Fruit fly (Drosophila melanogaster): ENCODE measurements around the gene CG1316.

CG1316 gene

DNA sequence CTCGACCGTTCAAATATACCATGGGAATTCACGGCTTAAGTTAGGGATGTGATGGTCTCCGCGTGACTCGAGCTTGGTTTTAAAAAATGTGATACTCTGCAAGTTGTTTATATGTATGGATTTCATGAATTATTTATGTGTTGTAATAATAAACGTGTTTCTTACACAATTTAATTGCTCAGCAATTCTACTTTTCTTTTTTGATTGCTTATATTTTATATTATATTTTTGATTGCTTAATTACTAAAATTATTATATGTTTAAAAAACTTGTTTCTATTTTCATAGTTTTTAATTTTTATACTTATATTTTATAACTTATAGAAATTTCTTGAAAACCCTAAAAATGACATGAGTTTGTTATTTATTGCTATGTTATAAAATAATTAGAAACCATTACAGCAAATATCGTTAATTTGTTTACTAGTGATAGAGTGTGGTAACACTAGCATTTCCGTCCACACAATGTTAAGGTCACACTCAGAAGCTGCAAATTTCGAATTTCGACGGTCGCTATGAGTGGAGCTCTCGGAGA lies 29.3 kb upstream of the CG1316 start, which contains the start of the genes ago and CG1265:
ago (minus strand) TSS at position 6 of the 534 bp plus-strand sequence.
CG1265 (plus strand) TSS at position 476 of the 534 bp plus-strand sequence.
- TF ChIP-seq Hr4 (GFP tag; optimal IDR thresholded peaks at IDR 0.05) (peak; percentile 41), Lpt (GFP tag; optimal IDR thresholded peaks at IDR 0.05) (no peak), Eip78C (GFP tag) (peak; percentile 63), CG6808 (GFP tag; optimal IDR thresholded peaks at IDR 0.05) (peak; percentile 1), pdm3 (GFP tag; optimal IDR thresholded peaks at IDR 0.05) (peak; percentile 21), salr (GFP tag; optimal IDR thresholded peaks at IDR 0.05) (peak in 1 of 2 experiments; percentile 36), Ets96B (tag; optimal IDR thresholded peaks at IDR 0.05) (peak; percentile 28), Hr39 (GFP tag; optimal IDR thresholded peaks at IDR 0.05) (peak; percentile 31), CG8319 (GFP tag; optimal IDR thresholded peaks at IDR 0.05) (no peak), Ets21C (GFP tag; optimal IDR thresholded peaks at IDR 0.05) (no peak), CG10669 (GFP tag; optimal IDR thresholded peaks at IDR 0.05) (no peak), dsx (GFP tag; optimal IDR thresholded peaks at IDR 0.05; ENCODE audit: poor library complexity, severe bottlenecking) (no peak), achi (GFP tag; optimal IDR thresholded peaks at IDR 0.05) (peak; percentile 39), Sox102F (GFP tag; optimal IDR thresholded peaks at IDR 0.05) (no peak), net (GFP tag; optimal IDR thresholded peaks at IDR 0.05) (no peak), CG34406 (GFP tag; optimal IDR thresholded peaks at IDR 0.05) (peak; percentile 40), CG11902 (GFP tag; optimal IDR thresholded peaks at IDR 0.05) (peak; percentile 4), CG3919 (GFP tag; optimal IDR thresholded peaks at IDR 0.05) (no peak), CG32006 (GFP tag; optimal IDR thresholded peaks at IDR 0.05) (peak; percentile 48), Met (GFP tag; optimal IDR thresholded peaks at IDR 0.05) (peak; percentile 20), Hr38 (GFP tag; optimal IDR thresholded peaks at IDR 0.05) (no peak), CG7368 (GFP tag; optimal IDR thresholded peaks at IDR 0.05) (no peak), CG8119 (GFP tag; IDR thresholded peaks at IDR 0.05) (no peak), Smox (GFP tag; optimal IDR thresholded peaks at IDR 0.05) (no peak), CG6276 (GFP tag; optimal IDR thresholded peaks at IDR 0.05) (no peak), CG11762 (GFP tag; optimal IDR thresholded peaks at IDR 0.05; ENCODE audit: insufficient read depth) (peak; percentile 0), lz (GFP tag; optimal IDR thresholded peaks at IDR 0.05) (peak; percentile 51), Eip75B (GFP tag; optimal IDR thresholded peaks at IDR 0.05) (peak; percentile 23), spab (GFP tag; optimal IDR thresholded peaks at IDR 0.05) (no peak), ss (GFP tag; optimal IDR thresholded peaks at IDR 0.05) (peak in 1 of 2 experiments; percentile 10), Gug (GFP tag; IDR thresholded peaks at IDR 0.05) (no peak), cyc (GFP tag; optimal IDR thresholded peaks at IDR 0.05) (peak; percentile 18), topi (GFP tag; optimal IDR thresholded peaks at IDR 0.05) (no peak), Sox14 (GFP tag; optimal IDR thresholded peaks at IDR 0.05) (no peak), vri (GFP tag; optimal IDR thresholded peaks at IDR 0.05) (no peak), esn (GFP tag; optimal IDR thresholded peaks at IDR 0.05) (peak; percentile 40), CG31627 (GFP tag; optimal IDR thresholded peaks at IDR 0.05) (peak; percentile 37), CG3032 (tag; optimal IDR thresholded peaks at IDR 0.05) (peak; percentile 67), fd59A (GFP tag; optimal IDR thresholded peaks at IDR 0.05) (no peak), CG6854 (GFP tag; optimal IDR thresholded peaks at IDR 0.05) (no peak), CG16779 (tag; optimal IDR thresholded peaks at IDR 0.05) (no peak), OdsH (GFP tag; optimal IDR thresholded peaks at IDR 0.05) (peak; percentile 31), CG1621 (tag; optimal IDR thresholded peaks at IDR 0.05) (no peak), CG10631 (GFP tag; optimal IDR thresholded peaks at IDR 0.05) (peak; percentile 61), svp (GFP tag) (no peak), CG9139 (GFP tag; optimal IDR thresholded peaks at IDR 0.05) (no peak), Sox15 (GFP tag; optimal IDR thresholded peaks at IDR 0.05) (no peak), CG8632 (GFP tag; optimal IDR thresholded peaks at IDR 0.05) (peak; percentile 51), CG6792 (GFP tag; optimal IDR thresholded peaks at IDR 0.05) (no peak), fkh (GFP tag; optimal IDR thresholded peaks at IDR 0.05) (peak; percentile 21), fd85E (GFP tag; optimal IDR thresholded peaks at IDR 0.05) (no peak), acj6 (GFP tag; optimal IDR thresholded peaks at IDR 0.05) (peak; percentile 42)

Measured in whole organism, prepupa.